Fruit fly (Drosophila melanogaster): ENCODE data around the gene PCID2.

The PCID2 gene

dm6 chr3L:11582097-11582496, 44.1 kb upstream of the PCID2 start, which contains the start of gene CG33269:
TSS of gene CG33269 (minus strand) at chr3L:11582197.
- TF ChIP-seq Pif1B (GFP tag; optimal IDR thresholded peaks at IDR 0.05) = no peak
- TF ChIP-seq CG15710 (tag; optimal IDR thresholded peaks at IDR 0.05) = no peak
- TF ChIP-seq CG4496 (GFP tag; IDR thresholded peaks at IDR 0.05) = no peak
- no peak for TF ChIP-seq D1 (tag; optimal IDR thresholded peaks at IDR 0.05)
- no peak for TF ChIP-seq CG8301 (tag; optimal IDR thresholded peaks at IDR 0.05)
- no peak for TF ChIP-seq CG9948 (tag; optimal IDR thresholded peaks at IDR 0.05)
- no peak for TF ChIP-seq Pif1A (GFP tag; optimal IDR thresholded peaks at IDR 0.05)
- no peak for TF ChIP-seq CG14655 (GFP tag; optimal IDR thresholded peaks at IDR 0.05)
- TF ChIP-seq CG12605 (GFP tag; IDR thresholded peaks at IDR 0.05) = no peak
- TF ChIP-seq Snoo (tag; optimal IDR thresholded peaks at IDR 0.05) = no peak
- TF ChIP-seq gl (tag; optimal IDR thresholded peaks at IDR 0.05) = no peak
- TF ChIP-seq fd96Ca (GFP tag; IDR thresholded peaks at IDR 0.05) = no peak
- TF ChIP-seq rn (GFP tag; IDR thresholded peaks at IDR 0.05) = no peak
- TF ChIP-seq CG34367 (tag; optimal IDR thresholded peaks at IDR 0.05) = no peak
- TF ChIP-seq CG32121 (GFP tag; IDR thresholded peaks at IDR 0.05) = no peak
- TF ChIP-seq Ets98B (GFP tag; IDR thresholded peaks at IDR 0.05) = no peak
- TF ChIP-seq CG8159 (tag; optimal IDR thresholded peaks at IDR 0.05) = no peak

- TF ChIP-seq Ets98B (GFP tag; IDR thresholded peaks at IDR 0.05) = no peak
- no peak for TF ChIP-seq CG17806 (tag; optimal IDR thresholded peaks at IDR 0.05)
- no peak for TF ChIP-seq gl (tag; optimal IDR thresholded peaks at IDR 0.05)
- no peak for TF ChIP-seq D1 (tag; optimal IDR thresholded peaks at IDR 0.05)
- no peak for TF ChIP-seq CG32121 (GFP tag; IDR thresholded peaks at IDR 0.05)
- no peak for TF ChIP-seq EcR (GFP tag; optimal IDR thresholded peaks at IDR 0.05)
- TF ChIP-seq CG12605 (GFP tag; IDR thresholded peaks at IDR 0.05) = no peak
- TF ChIP-seq Pif1A (GFP tag; optimal IDR thresholded peaks at IDR 0.05) = no peak
- TF ChIP-seq rn (GFP tag; IDR thresholded peaks at IDR 0.05) = no peak
- TF ChIP-seq CG8301 (tag; optimal IDR thresholded peaks at IDR 0.05) = no peak
- no peak for TF ChIP-seq CG8159 (tag; optimal IDR thresholded peaks at IDR 0.05)
- no peak for TF ChIP-seq Snoo (tag; optimal IDR thresholded peaks at IDR 0.05)
- no peak for TF ChIP-seq CG13204 (GFP tag; optimal IDR thresholded peaks at IDR 0.05)
- TF ChIP-seq CG15710 (tag; optimal IDR thresholded peaks at IDR 0.05) = no peak
- no peak for TF ChIP-seq CG9948 (tag; optimal IDR thresholded peaks at IDR 0.05)
- no peak for TF ChIP-seq Pif1B (GFP tag; optimal IDR thresholded peaks at IDR 0.05)
- no peak for TF ChIP-seq fd96Ca (GFP tag; IDR thresholded peaks at IDR 0.05)
Observed at dm6 chr3L:11583964-11584363, 42.3 kb upstream of the PCID2 start, which contains the start of gene CG32086. TSS of gene CG32086 (minus strand) at chr3L:11584064.

- TF ChIP-seq D1 (tag; optimal IDR thresholded peaks at IDR 0.05) (no peak), EcR (GFP tag; optimal IDR thresholded peaks at IDR 0.05) (no peak), CG17806 (tag; optimal IDR thresholded peaks at IDR 0.05) (no peak), CG14655 (GFP tag; optimal IDR thresholded peaks at IDR 0.05) (no peak), CG9948 (tag; optimal IDR thresholded peaks at IDR 0.05) (no peak), CG15710 (tag; optimal IDR thresholded peaks at IDR 0.05) (no peak), CG4496 (GFP tag; IDR thresholded peaks at IDR 0.05) (peak; percentile 18; the same call in 1 of the 3 replicates), CG32121 (GFP tag; IDR thresholded peaks at IDR 0.05) (0 out of 2 replicates have a peak, but pooled peaks have one; percentile 16)
Observed at dm6 chr3L:11586794-11587462, 39.3 kb upstream of the PCID2 start.

dm6 chr3L:11587720-11588580, 38.3 kb upstream of the PCID2 start, which contains the start of gene rt:
TSS of gene rt (minus strand) at chr3L:11587770.
- TF ChIP-seq Ets98B (GFP tag; IDR thresholded peaks at IDR 0.05) (peak; percentile 74), CG32121 (GFP tag; IDR thresholded peaks at IDR 0.05) (peak; percentile 66), CG12605 (GFP tag; IDR thresholded peaks at IDR 0.05) (peak; percentile 71), EcR (GFP tag; optimal IDR thresholded peaks at IDR 0.05) (peak; percentile 52), Pif1B (GFP tag; optimal IDR thresholded peaks at IDR 0.05) (peak; percentile 76), Pif1A (GFP tag; optimal IDR thresholded peaks at IDR 0.05) (peak; percentile 80), CG34367 (tag; optimal IDR thresholded peaks at IDR 0.05) (peak; percentile 84), rn (GFP tag; IDR thresholded peaks at IDR 0.05) (peak; percentile 60; the same call in 1 of the 2 replicates), D1 (tag; optimal IDR thresholded peaks at IDR 0.05) (peak; percentile 28), CG15710 (tag; optimal IDR thresholded peaks at IDR 0.05) (peak; percentile 93), CG4496 (GFP tag; IDR thresholded peaks at IDR 0.05) (peak; percentile 81), gl (tag; optimal IDR thresholded peaks at IDR 0.05) (peak; percentile 81), fd96Ca (GFP tag; IDR thresholded peaks at IDR 0.05) (no peak; the same call in 1 of the 3 replicates), CG17806 (tag; optimal IDR thresholded peaks at IDR 0.05) (peak; percentile 84), CG14655 (GFP tag; optimal IDR thresholded peaks at IDR 0.05) (peak; percentile 91), CG13204 (GFP tag; optimal IDR thresholded peaks at IDR 0.05) (peak; percentile 83), CG8301 (tag; optimal IDR thresholded peaks at IDR 0.05) (peak; percentile 89), CG10348 (GFP tag; IDR thresholded peaks at IDR 0.05) (peak; percentile 57; the same call in 1 of the 2 replicates), CG9948 (tag; optimal IDR thresholded peaks at IDR 0.05) (peak; percentile 85), CG8159 (tag; optimal IDR thresholded peaks at IDR 0.05) (peak; percentile 92), Snoo (tag; optimal IDR thresholded peaks at IDR 0.05) (peak; percentile 78)

dm6 chr3L:11588594-11588993, 37.6 kb upstream of the PCID2 start:
- TF ChIP-seq CG8301 (tag; optimal IDR thresholded peaks at IDR 0.05) = peak; percentile 21
- no peak for TF ChIP-seq CG10348 (GFP tag; IDR thresholded peaks at IDR 0.05)
- TF ChIP-seq Ets98B (GFP tag; IDR thresholded peaks at IDR 0.05) = 0 out of 2 replicates have a peak, but pooled peaks have one; percentile 37
- 0 out of 3 replicates have a peak, but pooled peaks have one; percentile 45 for TF ChIP-seq CG4496 (GFP tag; IDR thresholded peaks at IDR 0.05)
